Worm (Caenorhabditis elegans) whole organism, mixed stage, embryonic: ENCODE measurements around the gene C51E3.6.

ENCODE experiments used
- ces-1 ChIP-seq: fragments of 150-350 bp; optimal IDR thresholded peaks from 2 replicates; lab custom pipeline; 2014; ENCODE audit warnings: missing biosample characterization, missing genetic modification reagents, missing genetic modification characterization
- lsy-2 ChIP-seq: fragments of 150-350 bp; optimal IDR thresholded peaks from 2 replicates; lab custom pipeline; 2014; ENCODE audit warnings: missing biosample characterization, missing genetic modification characterization
- nhr-237 ChIP-seq: fragments of 150-350 bp; optimal IDR thresholded peaks from 2 replicates; lab custom pipeline; 2014; ENCODE audit warnings: missing biosample characterization, missing genetic modification characterization
- snpc-4 ChIP-seq: fragments of 150-350 bp; optimal IDR thresholded peaks from 2 replicates; lab custom pipeline; 2014; ENCODE audit warnings: missing biosample characterization, missing genetic modification characterization
- ztf-11 ChIP-seq: fragments of 150-350 bp; optimal IDR thresholded peaks from 2 replicates; lab custom pipeline; 2014; ENCODE audit warnings: missing biosample characterization, missing genetic modification characterization

DNA sequence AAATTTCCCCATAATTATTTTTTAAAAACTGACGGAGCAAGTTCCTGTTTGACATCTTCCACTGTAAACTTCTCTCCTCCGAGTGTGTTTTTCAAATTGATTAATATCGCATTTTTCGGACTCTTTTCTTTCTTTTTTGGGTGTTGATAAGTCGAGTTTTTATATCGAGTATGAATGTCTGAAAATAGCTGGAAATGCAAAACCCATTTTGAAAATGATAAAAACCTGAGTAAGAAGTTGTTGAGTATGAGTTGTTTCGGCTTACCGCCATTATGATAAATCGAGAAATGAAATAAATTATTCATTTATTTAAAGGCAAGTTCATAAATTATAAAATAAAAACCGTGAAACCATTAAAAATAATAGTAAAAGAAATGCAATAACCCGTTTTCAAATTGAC, 19.5 kb upstream of the C51E3.6 start, which contains the start of gene ZK856.18:
- TF ChIP-seq snpc-4 (tag; lab: Kevin White, UChicago) (no peak), ces-1 (GFP tag; lab: Kevin White, UChicago) (no peak), ztf-11 (tag; lab: Kevin White, UChicago) (no peak), lsy-2 (tag; lab: Kevin White, UChicago) (no peak), nhr-237 (tag; lab: Kevin White, UChicago) (no peak)
